Worm (Caenorhabditis elegans) whole organism, L2 larva: ENCODE measurements around the gene math-38.

Experiments
- ama-1 ChIP-seq: fragments of 150-350 bp; optimal IDR thresholded peaks from 2 replicates; lab custom pipeline; 2018; ENCODE audit warnings: inconsistent platforms
- ceh-16 ChIP-seq: fragments of 150-350 bp; optimal IDR thresholded peaks from 2 replicates; lab custom pipeline; 2014; ENCODE audit warnings: missing biosample characterization, missing genetic modification characterization
- mdl-1 ChIP-seq, 2 experiments: fragments of 150-350 bp in 1 of 2; sonication (generic microtip) in 1 of 2; optimal IDR thresholded peaks; 2 replicates each; lab custom pipeline; 2017; ENCODE audit warnings: missing biosample characterization in 2 of 2, missing genetic modification characterization in 2 of 2
- nhr-237 ChIP-seq: fragments of 150-350 bp; optimal IDR thresholded peaks from 2 replicates; lab custom pipeline; 2014; ENCODE audit warnings: missing biosample characterization, missing genetic modification characterization
- nhr-25 ChIP-seq: fragments of 150-350 bp; sonication (generic microtip); optimal IDR thresholded peaks from 3 replicates; lab custom pipeline; 2014; ENCODE audit warnings: missing biosample characterization, missing genetic modification characterization
- unc-62 ChIP-seq: fragments of 150-350 bp; optimal IDR thresholded peaks from 2 replicates; lab custom pipeline; 2014; ENCODE audit warnings: missing biosample characterization, missing genetic modification reagents, missing genetic modification characterization
- ztf-4 ChIP-seq: fragments of 150-350 bp; optimal IDR thresholded peaks from 2 replicates; lab custom pipeline; 2014; ENCODE audit warnings: missing biosample characterization, missing genetic modification characterization

DNA sequence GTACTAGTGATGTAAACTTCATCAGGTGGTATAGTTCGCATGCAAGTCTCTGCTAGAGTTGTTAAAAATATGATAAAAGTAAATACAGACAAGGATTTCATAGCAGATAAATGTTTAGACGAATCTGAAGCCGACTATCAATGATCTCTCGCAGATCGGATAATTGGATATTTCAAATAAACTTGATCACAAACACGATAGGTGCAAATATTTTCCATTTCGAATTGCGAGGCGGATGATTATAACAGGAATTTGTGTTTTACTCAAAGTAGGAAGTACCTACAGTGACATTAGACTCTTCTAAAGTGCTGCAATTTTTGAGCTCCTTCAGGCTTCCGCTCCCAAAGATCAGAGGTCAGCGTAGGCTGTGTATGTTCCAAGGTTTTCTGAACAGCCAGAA is 10.1 kb upstream of the math-38 start, which contains the start of gene T07H3.7:
- TF ChIP-seq ceh-16 (tag; lab: Kevin White, UChicago): no peak
- TF ChIP-seq nhr-237: no peak
- no peak for TF ChIP-seq ztf-4 (tag; lab: Kevin White, UChicago)
- TF ChIP-seq ama-1 (lab: Kevin White, UChicago): no peak
- no peak for TF ChIP-seq unc-62 (GFP tag; lab: Kevin White, UChicago)
- TF ChIP-seq nhr-25 (tag; lab: Kevin White, UChicago): no peak
- no peak for TF ChIP-seq mdl-1 (tag; optimal IDR thresholded peaks at IDR 0.05; lab: Kevin White, UChicago)
